Fruit fly (Drosophila melanogaster) whole organism, embryonic: Measurements from ENCODE around the gene Spase25.

Experiments used
- CG6254 ChIP-seq: fragments of 200-800 bp; sonication (Bioruptor generic); optimal IDR thresholded peaks from 3 replicates; lab custom pipeline; 2017; ENCODE audit warnings: mild to moderate bottlenecking, missing biosample characterization, missing genetic modification reagents, missing genetic modification characterization
- NC2α ChIP-seq: fragments of 200-800 bp; sonication (Bioruptor generic); optimal IDR thresholded peaks from 2 replicates; lab custom pipeline; 2016; ENCODE audit warnings: missing biosample characterization, missing genetic modification characterization
- dmrt11E ChIP-seq: fragments of 200-800 bp; sonication (Bioruptor generic); optimal IDR thresholded peaks from 3 replicates; lab custom pipeline; 2018; ENCODE audit warnings: missing biosample characterization, mild to moderate bottlenecking, missing genetic modification characterization, moderate library complexity
- hkb ChIP-seq, 2 experiments: fragments of 200-800 bp in 1 of 2; fragments of >200 bp in 1 of 2; sonication (Bioruptor generic) in 1 of 2; IDR thresholded peaks in 1 of 2; optimal IDR thresholded peaks in 1 of 2; 2 replicates each; pipeline versions ENCODE4 v1.3.6 to Lab custom; 2017 to 2022; ENCODE audit warnings: missing biosample characterization in 1 of 2, missing genetic modification characterization in 1 of 2
- ind ChIP-seq: fragments of 200-800 bp; sonication (Bioruptor generic); optimal IDR thresholded peaks from 3 replicates; lab custom pipeline; 2016; ENCODE audit warnings: missing biosample characterization, missing genetic modification characterization
- vfl ChIP-seq: fragments of 200-800 bp; sonication (Bioruptor generic); optimal IDR thresholded peaks from 2 replicates; lab custom pipeline; 2016; ENCODE audit warnings: missing biosample characterization, missing genetic modification characterization

- TF ChIP-seq vfl (no peak), hkb (optimal IDR thresholded peaks at IDR 0.05; lab: Kevin White, UChicago) (no peak), hkb (GFP tag; IDR thresholded peaks at IDR 0.05; lab: Robert Waterston, UW) (no peak), dmrt11E (tag; lab: Kevin White, UChicago) (no peak), NC2α (GFP tag; lab: Kevin White, UChicago) (no peak), CG6254 (GFP tag; lab: Kevin White, UChicago) (no peak), ind (GFP tag; lab: Kevin White, UChicago) (no peak)
Observed at dm6 chrX:11464047-11464446, 21.0 kb upstream of the Spase25 start.
